Worm (Caenorhabditis elegans) whole organism, early embryonic: ENCODE measurements around the gene Y48E1C.4.

Experiments used
- B0310.2 ChIP-seq: sonication (generic microtip); optimal IDR thresholded peaks from 2 replicates; lab custom pipeline; 2016; ENCODE audit warnings: mild to moderate bottlenecking, missing genetic modification characterization, missing compliant biosample characterization
- F13C5.2 ChIP-seq: sonication (generic microtip); optimal IDR thresholded peaks from 2 replicates; lab custom pipeline; 2017; ENCODE audit warnings: mild to moderate bottlenecking, missing genetic modification characterization, inconsistent platforms, missing compliant biosample characterization
- aly-1 ChIP-seq: sonication (generic microtip); optimal IDR thresholded peaks from 2 replicates; lab custom pipeline; 2016; ENCODE audit warnings: missing genetic modification characterization, missing compliant biosample characterization
- ama-1 ChIP-seq: fragments of 150-350 bp; optimal IDR thresholded peaks from 2 replicates; lab custom pipeline; 2014
- ceh-13 ChIP-seq: fragments of 200-800 bp; sonication (Bioruptor generic); optimal IDR thresholded peaks from 2 replicates; lab custom pipeline; 2018; ENCODE audit warnings: mild to moderate bottlenecking, missing genetic modification characterization, missing compliant biosample characterization
- ceh-36 ChIP-seq: sonication (generic microtip); optimal IDR thresholded peaks from 2 replicates; lab custom pipeline; 2016; ENCODE audit warnings: missing genetic modification characterization, inconsistent platforms, missing compliant biosample characterization
- ets-7 ChIP-seq: sonication (generic microtip); optimal IDR thresholded peaks from 2 replicates; lab custom pipeline; 2016; ENCODE audit warnings: missing genotype, missing genetic modification characterization, missing compliant biosample characterization
- flt-1 ChIP-seq: fragments of 200-800 bp; sonication (Bioruptor generic); IDR thresholded peaks from 2 replicates; pipeline ENCODE4 v1.3.6; 2022; ENCODE audit warnings: missing genetic modification characterization, missing compliant biosample characterization
- hmbx-1 ChIP-seq: sonication (generic microtip); optimal IDR thresholded peaks from 2 replicates; lab custom pipeline; 2016; ENCODE audit warnings: mild to moderate bottlenecking, missing genetic modification characterization, missing compliant biosample characterization
- hmg-4 ChIP-seq: fragments of 200-800 bp; sonication (Bioruptor generic); optimal IDR thresholded peaks from 2 replicates; lab custom pipeline; 2018; ENCODE audit warnings: mild to moderate bottlenecking, missing genetic modification characterization, missing compliant biosample characterization
- hnd-1 ChIP-seq: sonication (generic microtip); optimal IDR thresholded peaks from 2 replicates; lab custom pipeline; 2016; ENCODE audit warnings: missing genetic modification characterization, missing compliant biosample characterization
- pes-1 ChIP-seq: fragments of 200-800 bp; sonication (Bioruptor generic); IDR thresholded peaks from 2 replicates; pipeline ENCODE4 v1.3.6; 2022; ENCODE audit warnings: missing genetic modification reagents, missing genetic modification characterization, missing compliant biosample characterization
- scrt-1 ChIP-seq: fragments of 200-800 bp; sonication (Bioruptor generic); IDR thresholded peaks from 2 replicates; pipeline ENCODE4 v1.3.6; 2022; ENCODE audit warnings: missing genetic modification characterization, missing compliant biosample characterization
- sea-1 ChIP-seq: fragments of 200-800 bp; sonication (Bioruptor generic); conservative IDR thresholded peaks from 2 replicates; pipeline ENCODE4 v1.3.6; 2022; ENCODE audit warnings: missing genetic modification characterization, missing compliant biosample characterization
- tbx-11 ChIP-seq: fragments of 200-800 bp; sonication (Bioruptor generic); IDR thresholded peaks from 2 replicates; pipeline ENCODE4 v1.3.6; 2022; ENCODE audit warnings: missing genetic modification characterization, missing compliant biosample characterization
- tbx-37 ChIP-seq: fragments of 200-800 bp; sonication (Bioruptor generic); conservative IDR thresholded peaks from 2 replicates; pipeline ENCODE4 v1.3.6; 2022; ENCODE audit warnings: missing genetic modification reagents, missing genetic modification characterization, missing compliant biosample characterization
- tra-4 ChIP-seq: sonication (generic microtip); optimal IDR thresholded peaks from 2 replicates; lab custom pipeline; 2017; ENCODE audit warnings: missing genetic modification characterization, missing compliant biosample characterization

Gene Y48E1C.4

ce11 chrII:13412335-13412734 is 24.3 kb downstream of the Y48E1C.4 start, which contains the start of gene Y48C3A.18:
Y48C3A.18 (plus strand) TSS chrII:13412635.
- no peak for TF ChIP-seq tbx-37 (GFP tag; lab: Robert Waterston, UW)
- no peak for TF ChIP-seq hmbx-1
- TF ChIP-seq ceh-13 (GFP tag; lab: Kevin White, UChicago), result no peak
- TF ChIP-seq sea-1 (GFP tag; lab: Robert Waterston, UW), result no peak

DNA sequence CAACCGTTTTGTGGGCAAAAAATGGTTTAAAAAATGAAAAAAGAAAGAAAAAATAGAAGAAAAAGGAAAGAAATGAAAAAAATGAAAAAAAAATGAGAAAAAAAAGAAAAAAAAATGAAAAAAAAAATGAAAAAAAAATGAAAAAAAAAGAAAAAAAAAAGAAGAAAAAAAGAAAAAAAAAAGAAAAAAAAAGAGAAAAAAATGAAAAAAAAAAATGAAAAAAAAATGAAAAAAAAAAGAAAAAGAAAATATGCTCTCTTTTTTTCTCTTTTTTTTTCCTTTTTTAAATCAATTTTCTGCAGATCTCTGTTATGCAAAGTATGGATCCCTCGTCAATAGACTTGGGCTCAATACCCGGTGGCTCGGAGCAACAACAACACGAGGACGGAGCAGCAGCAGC is 30.8 kb downstream of the Y48E1C.4 start, which contains the start of gene efl-2:
Gene efl-2, plus strand, starts transcription at position 301 of the 400 bp plus-strand sequence.
- no peak for TF ChIP-seq ets-7 (tag; lab: Kevin White, UChicago)
- no peak for TF ChIP-seq aly-1 (tag; lab: Kevin White, UChicago)
- TF ChIP-seq hnd-1, result no peak
- TF ChIP-seq ceh-13 (GFP tag; lab: Kevin White, UChicago), result no peak
- TF ChIP-seq hmg-4 (GFP tag; lab: Kevin White, UChicago), result no peak

DNA sequence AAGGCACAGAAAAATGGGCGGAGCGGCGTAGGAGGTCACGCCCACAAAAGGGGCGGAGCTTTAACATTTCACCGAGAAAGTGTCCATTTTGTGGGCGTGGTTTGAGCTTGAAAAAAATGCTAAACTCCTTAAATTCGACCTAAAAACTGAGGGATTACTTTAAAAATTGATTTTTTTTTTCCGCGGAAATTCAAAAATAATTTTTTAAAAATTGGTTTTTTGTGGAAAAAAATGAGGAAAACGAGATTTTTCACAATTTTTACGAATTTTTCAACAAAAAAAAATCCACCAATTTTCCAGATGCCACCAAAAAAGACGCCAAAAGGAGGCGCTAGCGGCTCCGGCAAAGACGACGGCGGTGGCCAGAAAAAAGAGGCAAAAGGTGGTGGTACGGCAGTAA is 33.9 kb downstream of the Y48E1C.4 start, which contains the start of gene pinn-4:
Gene pinn-4, plus strand, starts transcription at position 301 of the 400 bp plus-strand sequence.
- TF ChIP-seq ceh-36 (no peak), tbx-37 (GFP tag; lab: Robert Waterston, UW) (no peak), hmg-4 (GFP tag; lab: Kevin White, UChicago) (no peak), scrt-1 (GFP tag; lab: Robert Waterston, UW) (no peak), pes-1 (no peak), ama-1 (lab: Kevin White, UChicago) (no peak), F13C5.2 (no peak), B0310.2 (tag; lab: Kevin White, UChicago) (no peak), ets-7 (tag; lab: Kevin White, UChicago) (no peak), tbx-11 (GFP tag; lab: Robert Waterston, UW) (no peak), ceh-13 (GFP tag; lab: Kevin White, UChicago) (no peak), tra-4 (tag; lab: Kevin White, UChicago) (no peak), hmbx-1 (no peak), hnd-1 (no peak), aly-1 (tag; lab: Kevin White, UChicago) (no peak), sea-1 (GFP tag; lab: Robert Waterston, UW) (no peak), flt-1 (GFP tag; lab: Robert Waterston, UW) (no peak)

DNA sequence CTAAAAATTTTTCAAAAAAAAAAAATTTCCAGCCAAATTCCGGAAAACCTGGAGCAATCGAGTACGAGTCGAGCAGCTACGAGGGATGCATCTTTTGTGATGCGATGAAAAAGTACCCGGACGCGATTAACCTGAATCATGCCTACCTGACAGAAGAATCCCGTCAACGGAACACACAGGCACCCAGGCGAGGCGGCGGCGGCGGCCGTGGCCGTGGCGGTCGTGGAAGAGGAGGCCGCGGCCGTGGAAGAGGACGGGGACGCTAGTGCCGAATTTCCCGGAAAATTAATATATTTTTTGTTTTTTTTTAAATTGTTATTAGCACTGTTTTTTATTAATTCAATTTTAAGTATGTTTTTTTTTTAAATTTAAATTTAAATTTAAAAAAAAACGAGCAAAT is 35.1 kb downstream of the Y48E1C.4 start:
- TF ChIP-seq ceh-36 (no peak), pes-1 (no peak)

DNA sequence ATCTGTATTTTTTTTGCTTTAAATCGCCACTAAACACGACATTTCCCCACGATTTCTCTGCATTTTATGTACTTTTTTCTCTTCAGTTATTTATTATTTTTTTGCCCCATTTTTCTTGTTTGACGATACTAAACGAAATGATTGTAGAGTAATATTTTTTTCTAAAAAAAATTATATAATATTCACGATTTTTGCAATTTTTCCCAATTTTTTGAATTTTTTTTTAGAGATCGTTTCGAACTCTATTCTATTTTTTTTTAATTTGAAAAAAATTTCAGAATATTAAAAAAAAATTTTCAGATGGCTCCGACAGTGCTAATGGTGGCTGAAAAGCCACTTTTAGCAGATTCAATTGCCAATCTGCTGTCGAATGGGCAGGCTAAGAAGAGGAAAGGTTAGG is 47.2 kb downstream of the Y48E1C.4 start, which contains the start of gene Y48C3A.14:
Gene Y48C3A.14, plus strand, starts transcription at position 301 of the 400 bp plus-strand sequence.
- TF ChIP-seq hmg-4 (GFP tag; lab: Kevin White, UChicago), result no peak
- TF ChIP-seq ama-1 (lab: Kevin White, UChicago), result no peak
- TF ChIP-seq pes-1, result no peak
- no peak for TF ChIP-seq flt-1 (GFP tag; lab: Robert Waterston, UW)
- TF ChIP-seq ets-7 (tag; lab: Kevin White, UChicago), result no peak
- TF ChIP-seq scrt-1 (GFP tag; lab: Robert Waterston, UW), result no peak
- no peak for TF ChIP-seq hnd-1
- no peak for TF ChIP-seq sea-1 (GFP tag; lab: Robert Waterston, UW)
- no peak for TF ChIP-seq hmbx-1
- no peak for TF ChIP-seq F13C5.2
